Fruit fly (Drosophila melanogaster): ENCODE measurements around the gene CG15473.

CG15473 gene

DNA sequence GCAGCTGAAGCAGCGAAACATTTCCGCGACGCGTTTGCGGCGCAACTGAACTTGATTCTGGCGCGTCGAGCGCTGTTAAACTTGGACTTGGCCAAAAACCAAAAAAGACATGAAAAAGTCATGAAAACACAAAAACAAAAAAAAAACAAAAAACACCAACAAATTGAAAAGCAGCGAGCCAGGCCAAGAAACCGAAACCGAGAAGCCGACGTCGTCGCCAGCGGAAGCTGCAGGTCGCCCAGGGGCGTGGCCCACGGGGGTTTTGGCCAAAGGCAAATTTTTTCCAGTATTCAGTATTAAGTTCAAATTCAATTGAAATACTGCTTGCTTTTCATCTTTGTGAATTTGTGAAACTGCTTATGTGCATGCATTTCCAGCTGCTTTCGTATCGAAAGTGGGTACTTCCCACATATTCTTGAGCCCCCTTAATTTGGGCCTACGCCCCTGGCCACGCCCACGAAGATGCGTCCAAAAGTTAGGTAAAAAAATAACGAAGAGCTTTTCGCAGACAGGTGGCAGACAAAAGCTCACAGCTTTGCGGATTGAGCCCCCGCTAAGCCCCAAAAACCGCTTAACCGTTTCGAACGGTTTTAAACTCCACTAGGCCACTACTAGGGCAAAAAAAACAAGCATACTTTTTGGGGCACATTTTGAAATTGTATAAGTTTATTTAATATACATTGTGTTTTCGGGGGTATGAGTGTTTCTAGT lies 12.5 kb upstream of the CG15473 start, which contains the start of gene CG3009:
Gene CG3009, minus strand, starts transcription at position 51 of the 711 bp plus-strand sequence.
- peak; percentile 96 for TF ChIP-seq sv (GFP tag; optimal IDR thresholded peaks at IDR 0.05)
- no peak for TF ChIP-seq N (GFP tag; optimal IDR thresholded peaks at IDR 0.05)
- no peak for TF ChIP-seq Dfd (GFP tag; optimal IDR thresholded peaks at IDR 0.05)
- TF ChIP-seq Hr78 (GFP tag; optimal IDR thresholded peaks at IDR 0.05) = no peak
- TF ChIP-seq jim (GFP tag; optimal IDR thresholded peaks at IDR 0.05) = no peak
- TF ChIP-seq GATAd (GFP tag; optimal IDR thresholded peaks at IDR 0.05) = peak; percentile 71
- peak; percentile 90 for TF ChIP-seq Jra (GFP tag; optimal IDR thresholded peaks at IDR 0.05)
- peak; percentile 98 for TF ChIP-seq h (GFP tag; optimal IDR thresholded peaks at IDR 0.05)
- peak; percentile 97 for TF ChIP-seq Sp1 (GFP tag; optimal IDR thresholded peaks at IDR 0.05)
- TF ChIP-seq OdsH (GFP tag; optimal IDR thresholded peaks at IDR 0.05) = peak; percentile 97
- peak; percentile 58 for TF ChIP-seq Hr83 (GFP tag; optimal IDR thresholded peaks at IDR 0.05; ENCODE audit: poor library complexity, severe bottlenecking)
- peak; percentile 76 for TF ChIP-seq brk (GFP tag; optimal IDR thresholded peaks at IDR 0.05)
- peak; percentile 82 for TF ChIP-seq CrebA (GFP tag; optimal IDR thresholded peaks at IDR 0.05; ENCODE audit: borderline replicate concordance)
- TF ChIP-seq dsf (GFP tag; optimal IDR thresholded peaks at IDR 0.05; ENCODE audit: borderline replicate concordance) = peak; percentile 69
- peak; percentile 87 for TF ChIP-seq tai (GFP tag; optimal IDR thresholded peaks at IDR 0.05)
- no peak for TF ChIP-seq usp (GFP tag; optimal IDR thresholded peaks at IDR 0.05)
- TF ChIP-seq HLH106 (tag; optimal IDR thresholded peaks at IDR 0.05) = peak; percentile 98
- peak; percentile 98 for TF ChIP-seq dmrt93B (GFP tag; optimal IDR thresholded peaks at IDR 0.05)
- TF ChIP-seq Rel (GFP tag; optimal IDR thresholded peaks at IDR 0.05) = peak; percentile 85
- peak; percentile 94 for TF ChIP-seq Rel (tag; optimal IDR thresholded peaks at IDR 0.05)
- TF ChIP-seq Vsx2 (GFP tag; optimal IDR thresholded peaks at IDR 0.05; ENCODE audit: partially characterized antibody) = peak; percentile 82
- TF ChIP-seq ey (GFP tag; optimal IDR thresholded peaks at IDR 0.05) = peak; percentile 98
- peak; percentile 71 for TF ChIP-seq Myc (optimal IDR thresholded peaks at IDR 0.05)
- TF ChIP-seq lola (GFP tag; optimal IDR thresholded peaks at IDR 0.05) = no peak
- TF ChIP-seq fru (GFP tag; optimal IDR thresholded peaks at IDR 0.05) = peak; percentile 99
- TF ChIP-seq Abd-B (GFP tag; optimal IDR thresholded peaks at IDR 0.05) = no peak
- TF ChIP-seq rgr (GFP tag; optimal IDR thresholded peaks at IDR 0.05) = peak; percentile 98
- peak; percentile 83 for TF ChIP-seq sage (GFP tag; optimal IDR thresholded peaks at IDR 0.05)
- TF ChIP-seq CG9705 (GFP tag; optimal IDR thresholded peaks at IDR 0.05) = peak; percentile 97
- peak in 1 of 2 experiments; percentile 57 for TF ChIP-seq dl (GFP tag; optimal IDR thresholded peaks at IDR 0.05; ENCODE audit: insufficient read depth in 1 of 2, partially characterized antibody in 2 of 2)
- TF ChIP-seq pan (optimal IDR thresholded peaks at IDR 0.05) = no peak
- peak; percentile 83 for TF ChIP-seq Dif (GFP tag; optimal IDR thresholded peaks at IDR 0.05; ENCODE audit: partially characterized antibody)
- TF ChIP-seq CG32264 (GFP tag; optimal IDR thresholded peaks at IDR 0.05) = peak; percentile 92
- peak; percentile 98 for TF ChIP-seq br (GFP tag; optimal IDR thresholded peaks at IDR 0.05)
- TF ChIP-seq foxo (GFP tag; optimal IDR thresholded peaks at IDR 0.05) = peak; percentile 80 to 99
- TF ChIP-seq woc (GFP tag; optimal IDR thresholded peaks at IDR 0.05) = peak; percentile 97
- TF ChIP-seq Mio (GFP tag; optimal IDR thresholded peaks at IDR 0.05) = peak; percentile 85
- peak; percentile 94 for TF ChIP-seq psq (GFP tag; optimal IDR thresholded peaks at IDR 0.05)
- TF ChIP-seq Hnf4 (GFP tag; optimal IDR thresholded peaks at IDR 0.05) = peak; percentile 97

DNA sequence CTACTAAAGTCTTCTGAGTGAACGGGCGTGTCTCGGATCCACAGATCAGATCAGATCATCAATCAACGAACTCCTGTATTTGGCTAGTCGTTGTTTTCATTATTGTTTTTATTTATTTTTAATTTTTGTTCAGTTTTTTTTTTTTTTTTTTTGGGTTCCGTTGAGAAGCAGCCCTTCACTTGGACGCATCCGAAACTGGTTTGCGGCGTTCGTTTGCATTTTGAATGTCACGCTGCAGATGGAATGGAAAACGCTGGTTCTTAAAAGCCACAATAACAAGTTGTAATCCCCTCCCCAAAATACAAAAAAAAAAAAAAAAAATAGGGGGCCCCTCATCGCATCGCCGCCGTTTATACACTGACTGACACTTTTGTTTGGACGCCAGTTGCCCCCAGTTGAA lies 9.8 kb upstream of the CG15473 start:
- no peak for TF ChIP-seq Dif (GFP tag; optimal IDR thresholded peaks at IDR 0.05; ENCODE audit: partially characterized antibody)
- TF ChIP-seq Dfd (GFP tag; optimal IDR thresholded peaks at IDR 0.05) = no peak
- TF ChIP-seq Hr78 (GFP tag; optimal IDR thresholded peaks at IDR 0.05) = no peak
- TF ChIP-seq jim (GFP tag; optimal IDR thresholded peaks at IDR 0.05) = no peak
- TF ChIP-seq CG32264 (GFP tag; optimal IDR thresholded peaks at IDR 0.05) = no peak
- TF ChIP-seq dsf (GFP tag; optimal IDR thresholded peaks at IDR 0.05; ENCODE audit: borderline replicate concordance) = no peak
- TF ChIP-seq GATAd (GFP tag; optimal IDR thresholded peaks at IDR 0.05) = no peak
- no peak for TF ChIP-seq Sp1 (GFP tag; optimal IDR thresholded peaks at IDR 0.05)
- TF ChIP-seq foxo (GFP tag; optimal IDR thresholded peaks at IDR 0.05) = no peak
- TF ChIP-seq rgr (GFP tag; optimal IDR thresholded peaks at IDR 0.05) = no peak
- no peak for TF ChIP-seq psq (GFP tag; optimal IDR thresholded peaks at IDR 0.05)
- no peak for TF ChIP-seq usp (GFP tag; optimal IDR thresholded peaks at IDR 0.05)
- TF ChIP-seq brk (GFP tag; optimal IDR thresholded peaks at IDR 0.05) = no peak
- TF ChIP-seq br (GFP tag; optimal IDR thresholded peaks at IDR 0.05) = no peak
- TF ChIP-seq Myc (optimal IDR thresholded peaks at IDR 0.05) = no peak
- no peak for TF ChIP-seq sage (GFP tag; optimal IDR thresholded peaks at IDR 0.05)
- no peak for TF ChIP-seq Abd-B (GFP tag; optimal IDR thresholded peaks at IDR 0.05)

Measured in whole organism, wandering third instar larva.